Worm (Caenorhabditis elegans) whole organism, L3 larva: ENCODE results near the gene C05D12.2.

ENCODE experiments used
- ceh-16 ChIP-seq: sonication (generic microtip); optimal IDR thresholded peaks from 2 replicates; lab custom pipeline; 2017; ENCODE audit warnings: missing biosample characterization, missing genetic modification characterization
- ceh-9 ChIP-seq: sonication (generic microtip); optimal IDR thresholded peaks from 2 replicates; lab custom pipeline; 2018; ENCODE audit warnings: missing biosample characterization, missing genetic modification characterization
- elt-1 ChIP-seq: fragments of 150-350 bp; optimal IDR thresholded peaks from 2 replicates; lab custom pipeline; 2014; ENCODE audit warnings: missing biosample characterization, missing genetic modification characterization
- elt-2 ChIP-seq: sonication (generic microtip); optimal IDR thresholded peaks from 2 replicates; lab custom pipeline; 2016; ENCODE audit warnings: missing genetic modification reagents, mild to moderate bottlenecking, missing genetic modification characterization, missing compliant biosample characterization
- nhr-28 ChIP-seq: fragments of 150-350 bp; optimal IDR thresholded peaks from 2 replicates; lab custom pipeline; 2014; ENCODE audit warnings: missing biosample characterization, missing genetic modification characterization
- ztf-4 ChIP-seq: fragments of 150-350 bp; optimal IDR thresholded peaks from 2 replicates; lab custom pipeline; 2014; ENCODE audit warnings: missing biosample characterization, missing genetic modification characterization

ce11 chrII:11455140-11455539 lies 37.0 kb downstream of the C05D12.2 start:
- no peak for TF ChIP-seq ztf-4 (tag; lab: Kevin White, UChicago)
- no peak for TF ChIP-seq ceh-9 (tag; lab: Kevin White, UChicago)
- TF ChIP-seq elt-2 (tag; lab: Kevin White, UChicago) = no peak
- no peak for TF ChIP-seq ceh-16 (tag; lab: Kevin White, UChicago)
- TF ChIP-seq nhr-28 (tag; lab: Kevin White, UChicago) = no peak
- TF ChIP-seq elt-1 (tag; lab: Kevin White, UChicago) = no peak
